Worm (Caenorhabditis elegans) whole organism, late embryonic: ENCODE data around the gene nlp-61.
A peak's percentile ranks its signal among the peaks of the same experiment; 100 is the strongest.

ENCODE experiments used
- elt-2 ChIP-seq: sonication (generic microtip); optimal IDR thresholded peaks from 2 replicates; lab custom pipeline; 2016; ENCODE audit warnings: missing genetic modification reagents, missing genetic modification characterization, missing compliant biosample characterization
- nfya-1 ChIP-seq: sonication (generic microtip); optimal IDR thresholded peaks from 2 replicates; lab custom pipeline; 2017; ENCODE audit warnings: missing genetic modification characterization, mild to moderate bottlenecking, missing compliant biosample characterization, antibody characterized with exemption, moderate library complexity
- unc-86 ChIP-seq: sonication (generic microtip); optimal IDR thresholded peaks from 2 replicates; lab custom pipeline; 2016; ENCODE audit warnings: missing genetic modification characterization, missing compliant biosample characterization

ce11 chrX:7652308-7652707 is 24.9 kb downstream of the nlp-61 start:
- TF ChIP-seq nfya-1 (tag; lab: Kevin White, UChicago), result no peak
- TF ChIP-seq elt-2 (tag; lab: Kevin White, UChicago), result peak; percentile 12
- no peak for TF ChIP-seq unc-86 (tag; lab: Kevin White, UChicago)
